Worm (Caenorhabditis elegans) whole organism, L2 larva: ENCODE results near the gene K06A9.1.

Experiments
- C34F6.9 ChIP-seq: fragments of 150-350 bp; optimal IDR thresholded peaks from 2 replicates; lab custom pipeline; 2014; ENCODE audit warnings: missing biosample characterization, missing genetic modification characterization
- ama-1 ChIP-seq: fragments of 150-350 bp; optimal IDR thresholded peaks from 2 replicates; lab custom pipeline; 2018; ENCODE audit warnings: inconsistent platforms
- mdl-1 ChIP-seq, 2 experiments: fragments of 150-350 bp in 1 of 2; sonication (generic microtip) in 1 of 2; optimal IDR thresholded peaks; 2 replicates each; lab custom pipeline; 2017; ENCODE audit warnings: missing biosample characterization in 2 of 2, missing genetic modification characterization in 2 of 2
- unc-39 ChIP-seq: fragments of 150-350 bp; optimal IDR thresholded peaks from 2 replicates; lab custom pipeline; 2014; ENCODE audit warnings: missing biosample characterization, missing genetic modification characterization
- unc-55 ChIP-seq: fragments of 150-350 bp; sonication (generic microtip); optimal IDR thresholded peaks from 3 replicates; lab custom pipeline; 2014; ENCODE audit warnings: missing biosample characterization, missing genetic modification reagents, missing genetic modification characterization
- unc-62 ChIP-seq: fragments of 150-350 bp; optimal IDR thresholded peaks from 2 replicates; lab custom pipeline; 2014; ENCODE audit warnings: missing biosample characterization, missing genetic modification reagents, missing genetic modification characterization
- ztf-11 ChIP-seq: sonication (generic microtip); optimal IDR thresholded peaks from 2 replicates; lab custom pipeline; 2017; ENCODE audit warnings: missing biosample characterization, missing genetic modification characterization

- TF ChIP-seq C34F6.9 (tag; lab: Kevin White, UChicago) (no peak), unc-62 (no peak), unc-39 (no peak), mdl-1 (tag; optimal IDR thresholded peaks at IDR 0.05; lab: Kevin White, UChicago) (no peak), unc-55 (no peak), ztf-11 (tag; lab: Kevin White, UChicago) (no peak), ama-1 (no peak)
Observed at ce11 chrX:1541072-1541471, 6.2 kb upstream of the K06A9.1 start.
